Worm (Caenorhabditis elegans): Measurements from ENCODE around the gene pld-1.
"Not testable (repeated sequence)": the region's sequence is repeated elsewhere in the genome, so short reads cannot be mapped to it uniquely, and the experiment has no call there.

ce11 chrII:5097463-5097862, 6.0 kb upstream of the pld-1 start:
- TF ChIP-seq tbx-2, syd-9 (tag; optimal IDR thresholded peaks at IDR 0.05): not testable (repeated sequence)
